Worm (Caenorhabditis elegans): Measurements from ENCODE around the gene Y39G8C.2.

Y39G8C.2 gene

DNA sequence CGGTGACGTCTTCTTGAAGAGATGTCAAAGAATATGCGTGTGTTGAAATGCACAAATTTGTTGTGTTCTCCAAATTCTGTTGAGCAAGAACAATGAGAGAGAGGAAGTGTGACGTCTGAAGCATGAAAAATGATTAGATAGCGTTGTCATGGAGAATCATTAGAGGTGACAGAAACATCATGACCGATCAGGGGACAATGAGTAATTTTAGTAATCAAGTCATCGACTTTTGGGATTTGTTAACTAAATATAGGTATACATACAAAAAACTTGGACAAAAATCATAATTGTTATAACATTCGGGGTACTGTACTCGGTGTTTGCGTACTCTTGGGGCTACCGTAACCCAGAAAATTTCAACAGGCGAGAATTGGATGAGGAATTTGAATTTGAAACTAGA lies 45.2 kb downstream of the Y39G8C.2 start, which contains the start of gene daf-5:
daf-5 (minus strand) TSS at position 101 of the 400 bp plus-strand sequence.
- TF ChIP-seq pha-4 (tag; optimal IDR thresholded peaks at IDR 0.05), result no peak

ce11 chrII:14051474-14051934 lies 45.9 kb downstream of the Y39G8C.2 start:
- no peak for TF ChIP-seq blmp-1 (tag; optimal IDR thresholded peaks at IDR 0.05)
- TF ChIP-seq ceh-39 (tag; optimal IDR thresholded peaks at IDR 0.05), result no peak
- TF ChIP-seq unc-62 (GFP tag; optimal IDR thresholded peaks at IDR 0.05), result no peak
- TF ChIP-seq flh-1 (GFP tag; optimal IDR thresholded peaks at IDR 0.05), result no peak
- no peak for TF ChIP-seq M03D4.4 (tag; optimal IDR thresholded peaks at IDR 0.05)
- TF ChIP-seq sptf-1 (tag; optimal IDR thresholded peaks at IDR 0.05), result no peak
- no peak for TF ChIP-seq ceh-43 (GFP tag; optimal IDR thresholded peaks at IDR 0.05)
- no peak for TF ChIP-seq lsy-2 (tag; optimal IDR thresholded peaks at IDR 0.05)
- no peak for TF ChIP-seq unc-120 (tag; optimal IDR thresholded peaks at IDR 0.05; ENCODE audit: poor library complexity, severe bottlenecking)
- TF ChIP-seq nhr-76 (tag; optimal IDR thresholded peaks at IDR 0.05), result no peak

DNA sequence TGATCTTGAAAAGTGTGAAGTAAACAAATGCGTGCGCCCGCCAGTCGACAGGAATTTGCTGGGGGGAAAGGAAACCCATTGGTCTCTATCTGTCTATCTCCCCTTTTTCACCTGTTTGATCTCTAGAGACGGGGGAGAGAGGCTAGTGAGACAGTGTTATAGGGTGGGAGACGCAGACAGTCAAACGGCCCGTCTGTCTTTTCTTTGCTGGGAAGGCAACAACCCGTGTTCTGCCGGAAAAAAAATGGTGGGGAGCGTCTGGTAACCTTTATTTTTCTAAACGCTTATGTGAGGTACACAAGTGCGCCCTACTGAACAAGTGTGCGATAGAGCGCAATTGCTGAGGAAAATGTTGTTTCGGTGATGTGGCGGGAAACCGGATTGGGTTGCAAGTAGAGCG lies 46.9 kb downstream of the Y39G8C.2 start:
- no peak for TF ChIP-seq lin-13 (tag; optimal IDR thresholded peaks at IDR 0.05)
- no peak for TF ChIP-seq nhr-76 (tag; optimal IDR thresholded peaks at IDR 0.05)
- TF ChIP-seq elt-1 (tag; optimal IDR thresholded peaks at IDR 0.05; ENCODE audit: borderline replicate concordance, insufficient read depth), result peak; percentile 23
- TF ChIP-seq ztf-11 (tag; optimal IDR thresholded peaks at IDR 0.05), result no peak
- TF ChIP-seq flh-1 (GFP tag; optimal IDR thresholded peaks at IDR 0.05), result no peak
- no peak for TF ChIP-seq ceh-43 (GFP tag; optimal IDR thresholded peaks at IDR 0.05)
- TF ChIP-seq unc-120 (tag; optimal IDR thresholded peaks at IDR 0.05; ENCODE audit: poor library complexity, severe bottlenecking), result peak; percentile 69
- TF ChIP-seq sptf-1 (tag; optimal IDR thresholded peaks at IDR 0.05), result no peak
- TF ChIP-seq bed-3 (GFP tag; optimal IDR thresholded peaks at IDR 0.05), result no peak
- TF ChIP-seq hlh-1 (tag; optimal IDR thresholded peaks at IDR 0.05), result peak; percentile 75
- no peak for TF ChIP-seq lin-32 (GFP tag; optimal IDR thresholded peaks at IDR 0.05)
- no peak for TF ChIP-seq pha-4 (tag; optimal IDR thresholded peaks at IDR 0.05)
- TF ChIP-seq zip-8 (tag; optimal IDR thresholded peaks at IDR 0.05), result no peak
- TF ChIP-seq sem-2 (GFP tag; optimal IDR thresholded peaks at IDR 0.05), result no peak
- no peak for TF ChIP-seq nhr-28 (tag; optimal IDR thresholded peaks at IDR 0.05)
- TF ChIP-seq M03D4.4 (tag; optimal IDR thresholded peaks at IDR 0.05), result no peak
- no peak for TF ChIP-seq ceh-83 (GFP tag; optimal IDR thresholded peaks at IDR 0.05)
- no peak for TF ChIP-seq drap-1 (GFP tag; optimal IDR thresholded peaks at IDR 0.05)
- peak; percentile 26 for TF ChIP-seq nhr-237 (tag; optimal IDR thresholded peaks at IDR 0.05)
- peak; percentile 13 for TF ChIP-seq ham-2 (GFP tag; optimal IDR thresholded peaks at IDR 0.05)
- TF ChIP-seq mep-1 (tag; optimal IDR thresholded peaks at IDR 0.05), result peak; percentile 56
- TF ChIP-seq ces-1 (GFP tag; optimal IDR thresholded peaks at IDR 0.05), result no peak
- TF ChIP-seq snpc-4 (tag; optimal IDR thresholded peaks at IDR 0.05), result no peak
- no peak for TF ChIP-seq nhr-2 (tag; optimal IDR thresholded peaks at IDR 0.05)
- no peak for TF ChIP-seq blmp-1 (tag; optimal IDR thresholded peaks at IDR 0.05)
- no peak for TF ChIP-seq nhr-12 (tag; optimal IDR thresholded peaks at IDR 0.05)
- no peak for TF ChIP-seq ceh-39 (tag; optimal IDR thresholded peaks at IDR 0.05)
- no peak for TF ChIP-seq lsy-2 (tag; optimal IDR thresholded peaks at IDR 0.05)
- TF ChIP-seq unc-62 (GFP tag; optimal IDR thresholded peaks at IDR 0.05), result no peak
- peak; percentile 52 for TF ChIP-seq cnd-1 (tag; optimal IDR thresholded peaks at IDR 0.05)
- TF ChIP-seq mab-5 (tag; optimal IDR thresholded peaks at IDR 0.05), result no peak
- TF ChIP-seq unc-39 (tag; optimal IDR thresholded peaks at IDR 0.05), result no peak
- no peak for TF ChIP-seq mls-2 (tag; optimal IDR thresholded peaks at IDR 0.05)
- TF ChIP-seq elt-3 (tag; optimal IDR thresholded peaks at IDR 0.05), result no peak
- no peak for TF ChIP-seq tbx-8 (GFP tag; optimal IDR thresholded peaks at IDR 0.05)

DNA sequence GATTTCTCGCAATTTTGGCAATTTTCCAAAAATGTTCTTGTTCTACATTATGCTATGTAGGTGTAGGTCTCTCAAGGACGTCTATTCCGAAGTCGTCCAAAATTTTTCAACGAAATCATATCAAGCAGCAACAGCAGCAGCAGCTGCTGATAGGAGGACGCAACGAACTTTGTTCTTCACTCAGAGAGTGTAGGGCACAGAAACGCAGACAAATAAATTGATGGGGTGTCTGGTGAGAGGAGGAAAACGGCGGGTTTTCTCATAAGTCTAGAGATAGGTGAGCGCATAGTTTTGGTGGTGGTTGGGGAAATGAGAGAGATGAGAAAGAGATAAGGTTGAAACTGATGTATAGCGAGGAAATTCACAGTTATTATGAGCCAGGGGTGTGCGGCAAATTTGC lies 48.3 kb downstream of the Y39G8C.2 start:
- TF ChIP-seq ztf-11 (tag; optimal IDR thresholded peaks at IDR 0.05), result no peak
- TF ChIP-seq hlh-1 (tag; optimal IDR thresholded peaks at IDR 0.05), result peak; percentile 90
- TF ChIP-seq elt-1 (tag; optimal IDR thresholded peaks at IDR 0.05; ENCODE audit: borderline replicate concordance, insufficient read depth), result peak; percentile 30
- TF ChIP-seq zip-8 (tag; optimal IDR thresholded peaks at IDR 0.05), result no peak
- TF ChIP-seq unc-120 (tag; optimal IDR thresholded peaks at IDR 0.05; ENCODE audit: poor library complexity, severe bottlenecking), result peak; percentile 65
- TF ChIP-seq ham-2 (GFP tag; optimal IDR thresholded peaks at IDR 0.05), result peak; percentile 30
- peak; percentile 68 for TF ChIP-seq unc-62 (GFP tag; optimal IDR thresholded peaks at IDR 0.05)
- TF ChIP-seq ces-1 (GFP tag; optimal IDR thresholded peaks at IDR 0.05), result no peak
- TF ChIP-seq nhr-2 (tag; optimal IDR thresholded peaks at IDR 0.05), result no peak
